Worm (Caenorhabditis elegans) whole organism, L4 larva: ENCODE measurements around the gene asb-1.

Source experiments
- F37D6.2 ChIP-seq: sonication (generic microtip); optimal IDR thresholded peaks from 2 replicates; lab custom pipeline; 2016; ENCODE audit warnings: mild to moderate bottlenecking, missing genetic modification characterization, missing compliant biosample characterization
- F49E8.2 ChIP-seq: sonication (generic microtip); optimal IDR thresholded peaks from 2 replicates; lab custom pipeline; 2016; ENCODE audit warnings: missing compliant biosample characterization, mild to moderate bottlenecking, missing genetic modification characterization, borderline replicate concordance
- R02D3.7 ChIP-seq: fragments of 150-350 bp; sonication (generic microtip); optimal IDR thresholded peaks from 3 replicates; lab custom pipeline; 2014; ENCODE audit warnings: missing biosample characterization, missing genetic modification characterization
- T20F7.1 ChIP-seq: fragments of 200-800 bp; sonication (Bioruptor generic); optimal IDR thresholded peaks from 2 replicates; lab custom pipeline; 2018; ENCODE audit warnings: mild to moderate bottlenecking, missing genetic modification characterization, missing compliant biosample characterization
- Y105C5A.15 ChIP-seq: fragments of 200-800 bp; sonication (Bioruptor generic); IDR thresholded peaks from 2 replicates; pipeline ENCODE4 v1.3.6; 2022; ENCODE audit warnings: missing genetic modification characterization, missing compliant biosample characterization
- ZK546.5 ChIP-seq, 2 experiments: sonication (generic microtip); optimal IDR thresholded peaks; 2 replicates each; lab custom pipeline; 2017; ENCODE audit warnings: missing biosample characterization in 2 of 2, missing genetic modification characterization in 2 of 2
- aha-1 ChIP-seq: fragments of 150-350 bp; peaks from one replicate; lab custom pipeline; 2014; ENCODE audit warnings: missing biosample characterization, missing genetic modification characterization
- aly-2 ChIP-seq: sonication (generic microtip); optimal IDR thresholded peaks from 2 replicates; lab custom pipeline; 2018; ENCODE audit warnings: missing biosample characterization, missing genetic modification characterization
- arid-1 ChIP-seq: fragments of 200-800 bp; sonication (Bioruptor generic); conservative IDR thresholded peaks from 2 replicates; pipeline ENCODE4 v1.3.6; 2022; ENCODE audit warnings: missing genetic modification reagents, missing genetic modification characterization, missing compliant biosample characterization
- ceh-28 ChIP-seq: fragments of 150-350 bp; optimal IDR thresholded peaks from 2 replicates; lab custom pipeline; 2014; ENCODE audit warnings: missing biosample characterization, missing genetic modification reagents, missing genetic modification characterization
- ceh-44 ChIP-seq: fragments of 200-800 bp; sonication (Bioruptor generic); IDR thresholded peaks from 2 replicates; pipeline ENCODE4 v1.3.6; 2022; ENCODE audit warnings: missing genetic modification reagents, missing genetic modification characterization, missing compliant biosample characterization
- ceh-62 ChIP-seq: sonication (generic microtip); optimal IDR thresholded peaks from 2 replicates; lab custom pipeline; 2017; ENCODE audit warnings: missing biosample characterization, missing genetic modification characterization
- cey-2 ChIP-seq: sonication (generic microtip); optimal IDR thresholded peaks from 3 replicates; lab custom pipeline; 2017; ENCODE audit warnings: missing genetic modification characterization, mild to moderate bottlenecking, missing compliant biosample characterization, antibody characterized with exemption, borderline replicate concordance; ENCODE audit not compliant: insufficient read depth
- daf-12 ChIP-seq: fragments of 150-350 bp; optimal IDR thresholded peaks from 2 replicates; lab custom pipeline; 2014; ENCODE audit warnings: missing biosample characterization, missing genetic modification reagents, missing genetic modification characterization
- daf-16 ChIP-seq, 3 experiments: sonication (generic microtip); optimal IDR thresholded peaks; 2 replicates each; lab custom pipeline; 2016 to 2017; ENCODE audit warnings: missing genetic modification characterization in 3 of 3, missing genetic modification reagents in 3 of 3, mild to moderate bottlenecking in 2 of 3, missing compliant biosample characterization in 2 of 3, missing biosample characterization in 1 of 3, moderate library complexity in 1 of 3
- dmd-6 ChIP-seq: fragments of 200-800 bp; sonication (Bioruptor generic); IDR thresholded peaks from 2 replicates; pipeline ENCODE4 v1.3.6; 2022; ENCODE audit warnings: missing genetic modification reagents, missing genetic modification characterization, missing compliant biosample characterization
- dpl-1 ChIP-seq: fragments of 150-350 bp; optimal IDR thresholded peaks from 2 replicates; lab custom pipeline; 2014; ENCODE audit warnings: missing biosample characterization, missing genetic modification reagents, missing genetic modification characterization
- duxl-1 ChIP-seq: sonication (generic microtip); optimal IDR thresholded peaks from 2 replicates; lab custom pipeline; 2016; ENCODE audit warnings: mild to moderate bottlenecking, missing genetic modification characterization, moderate library complexity, missing compliant biosample characterization; ENCODE audit not compliant: poor library complexity
- egl-27 ChIP-seq: sonication (generic microtip); optimal IDR thresholded peaks from 3 replicates; lab custom pipeline; 2017; ENCODE audit warnings: missing biosample characterization, missing genetic modification reagents, missing genetic modification characterization
- fos-1 ChIP-seq: fragments of 150-350 bp; optimal IDR thresholded peaks from 2 replicates; lab custom pipeline; 2014; ENCODE audit warnings: missing biosample characterization, missing genetic modification characterization
- gei-8 ChIP-seq: fragments of 200-800 bp; sonication (Bioruptor generic); optimal IDR thresholded peaks from 2 replicates; lab custom pipeline; 2018; ENCODE audit warnings: mild to moderate bottlenecking, missing genetic modification characterization, missing compliant biosample characterization
- hlh-11 ChIP-seq: fragments of 200-800 bp; sonication (Bioruptor generic); optimal IDR thresholded peaks from 2 replicates; lab custom pipeline; 2018; ENCODE audit warnings: mild to moderate bottlenecking, missing genetic modification characterization, missing compliant biosample characterization
- hlh-30 ChIP-seq: sonication (generic microtip); optimal IDR thresholded peaks from 2 replicates; lab custom pipeline; 2017; ENCODE audit warnings: antibody characterized with exemption, mild to moderate bottlenecking, missing genetic modification characterization, missing compliant biosample characterization; ENCODE audit not compliant: insufficient read depth
- hmg-1.1 ChIP-seq: fragments of 200-800 bp; sonication (Bioruptor generic); IDR thresholded peaks from 2 replicates; pipeline ENCODE4 v1.3.6; 2022; ENCODE audit warnings: missing genetic modification reagents, missing genetic modification characterization, missing compliant biosample characterization
- jun-1 ChIP-seq: fragments of 150-350 bp; optimal IDR thresholded peaks from 2 replicates; lab custom pipeline; 2014; ENCODE audit warnings: missing biosample characterization, missing genetic modification reagents, missing genetic modification characterization
- lsy-2 ChIP-seq, 2 experiments: fragments of 150-350 bp in 1 of 2; sonication (generic microtip) in 1 of 2; optimal IDR thresholded peaks; 2 replicates each; lab custom pipeline; 2014 to 2017; ENCODE audit warnings: missing biosample characterization in 2 of 2, missing genetic modification characterization in 2 of 2
- mes-2 ChIP-seq: sonication (generic microtip); optimal IDR thresholded peaks from 2 replicates; lab custom pipeline; 2016; ENCODE audit warnings: missing genotype, mild to moderate bottlenecking, missing genetic modification characterization, missing compliant biosample characterization; ENCODE audit not compliant: poor library complexity, severe bottlenecking
- mxl-3 ChIP-seq: fragments of 200-800 bp; sonication (Bioruptor generic); optimal IDR thresholded peaks from 2 replicates; lab custom pipeline; 2018; ENCODE audit warnings: mild to moderate bottlenecking, missing genetic modification characterization, missing compliant biosample characterization
- nhr-10 ChIP-seq: fragments of 150-350 bp; optimal IDR thresholded peaks from 2 replicates; lab custom pipeline; 2014; ENCODE audit warnings: missing biosample characterization, missing genetic modification characterization
- nhr-11 ChIP-seq: fragments of 150-350 bp; optimal IDR thresholded peaks from 2 replicates; lab custom pipeline; 2014; ENCODE audit warnings: missing biosample characterization, missing genetic modification characterization
- nhr-111 ChIP-seq: fragments of 200-800 bp; sonication (Bioruptor generic); optimal IDR thresholded peaks from 2 replicates; lab custom pipeline; 2018; ENCODE audit warnings: mild to moderate bottlenecking, missing genetic modification characterization, missing compliant biosample characterization
- nhr-25 ChIP-seq: sonication (generic microtip); optimal IDR thresholded peaks from 2 replicates; lab custom pipeline; 2017; ENCODE audit warnings: missing genetic modification characterization, mild to moderate bottlenecking, missing compliant biosample characterization, antibody characterized with exemption, moderate library complexity, borderline replicate concordance; ENCODE audit not compliant: insufficient read depth
- nhr-6 ChIP-seq: fragments of 150-350 bp; optimal IDR thresholded peaks from 2 replicates; lab custom pipeline; 2014; ENCODE audit warnings: missing biosample characterization, missing genetic modification characterization
- nhr-77 ChIP-seq: fragments of 150-350 bp; optimal IDR thresholded peaks from 2 replicates; lab custom pipeline; 2014; ENCODE audit warnings: missing biosample characterization, missing genetic modification characterization
- pqm-1 ChIP-seq: sonication (generic microtip); optimal IDR thresholded peaks from 2 replicates; lab custom pipeline; 2017; ENCODE audit warnings: missing biosample characterization, missing genetic modification characterization
- rbr-2 ChIP-seq: sonication (generic microtip); optimal IDR thresholded peaks from 2 replicates; lab custom pipeline; 2016; ENCODE audit warnings: missing genotype, missing genetic modification characterization, missing compliant biosample characterization
- saeg-2 ChIP-seq: fragments of 200-800 bp; sonication (Bioruptor generic); IDR thresholded peaks from 2 replicates; pipeline ENCODE4 v1.3.6; 2022; ENCODE audit warnings: missing genetic modification reagents, missing genetic modification characterization, missing compliant biosample characterization
- set-16 ChIP-seq: fragments of 200-800 bp; sonication (Bioruptor generic); IDR thresholded peaks from 2 replicates; pipeline ENCODE4 v1.3.6; 2022; ENCODE audit warnings: missing genetic modification reagents, missing genetic modification characterization, missing compliant biosample characterization
- snpc-4 ChIP-seq: fragments of 150-350 bp; optimal IDR thresholded peaks from 2 replicates; lab custom pipeline; 2014; ENCODE audit warnings: missing biosample characterization, missing genetic modification characterization
- spr-1 ChIP-seq: sonication (generic microtip); optimal IDR thresholded peaks from 2 replicates; lab custom pipeline; 2016; ENCODE audit warnings: mild to moderate bottlenecking, missing genetic modification characterization, missing compliant biosample characterization
- spr-3 ChIP-seq: fragments of 200-800 bp; sonication (Bioruptor generic); optimal IDR thresholded peaks from 2 replicates; lab custom pipeline; 2018; ENCODE audit warnings: mild to moderate bottlenecking, missing genetic modification characterization, missing compliant biosample characterization
- tag-97 ChIP-seq: fragments of 200-800 bp; sonication (Bioruptor generic); IDR thresholded peaks from 2 replicates; pipeline ENCODE4 v1.3.6; 2022; ENCODE audit warnings: missing genetic modification characterization, missing compliant biosample characterization
- unc-130 ChIP-seq: sonication (generic microtip); optimal IDR thresholded peaks from 2 replicates; lab custom pipeline; 2016; ENCODE audit warnings: missing genetic modification reagents, missing genetic modification characterization, missing compliant biosample characterization
- ztf-7 ChIP-seq: fragments of 150-350 bp; optimal IDR thresholded peaks from 2 replicates; lab custom pipeline; 2014; ENCODE audit warnings: missing biosample characterization, missing genetic modification characterization

asb-1 gene

DNA sequence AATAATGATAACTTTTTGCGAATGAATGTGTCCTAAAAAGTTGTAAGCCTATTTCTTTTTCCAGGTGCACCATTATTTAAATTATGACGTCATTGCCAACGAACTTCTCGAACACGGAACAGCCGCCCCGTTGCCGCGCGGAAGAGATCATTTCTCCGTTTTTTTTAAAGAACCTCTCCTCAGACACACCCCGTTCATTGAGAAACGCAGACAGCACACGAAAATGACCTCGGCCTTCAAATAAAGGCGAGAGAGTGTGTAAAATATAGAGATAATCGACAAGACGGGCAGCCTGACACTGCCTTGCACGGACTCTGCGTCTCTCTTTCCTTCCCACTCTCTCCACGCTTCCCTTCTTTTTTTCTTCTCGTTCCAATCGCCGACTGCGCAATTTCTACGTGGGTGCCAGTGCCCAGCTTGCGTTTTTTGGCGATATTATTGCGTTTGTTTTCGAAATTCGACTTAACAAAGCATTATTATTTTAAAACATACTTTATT is 35.2 kb downstream of the asb-1 start (continued):
- TF ChIP-seq daf-16 (GFP tag; optimal IDR thresholded peaks at IDR 0.05; lab: Kevin White, UChicago) (peak in 1 of 2 experiments; percentile 63), daf-16 (tag; optimal IDR thresholded peaks at IDR 0.05; lab: Kevin White, UChicago) (peak; percentile 53), spr-1 (tag; lab: Kevin White, UChicago) (peak; percentile 31), arid-1 (GFP tag; lab: Robert Waterston, UW) (peak; percentile 39), dpl-1 (peak; percentile 56), spr-3 (no peak), dmd-6 (GFP tag; lab: Robert Waterston, UW) (peak; percentile 64), F37D6.2 (tag; lab: Kevin White, UChicago) (peak; percentile 59), nhr-6 (tag; lab: Kevin White, UChicago) (no peak), fos-1 (tag; lab: Kevin White, UChicago) (no peak), Y105C5A.15 (GFP tag; lab: Robert Waterston, UW) (no peak), aha-1 (tag; lab: Kevin White, UChicago) (peak; percentile 95), gei-8 (peak; percentile 8), hlh-11 (tag; lab: Kevin White, UChicago) (peak; percentile 95), F49E8.2 (tag; lab: Kevin White, UChicago) (no peak)

DNA sequence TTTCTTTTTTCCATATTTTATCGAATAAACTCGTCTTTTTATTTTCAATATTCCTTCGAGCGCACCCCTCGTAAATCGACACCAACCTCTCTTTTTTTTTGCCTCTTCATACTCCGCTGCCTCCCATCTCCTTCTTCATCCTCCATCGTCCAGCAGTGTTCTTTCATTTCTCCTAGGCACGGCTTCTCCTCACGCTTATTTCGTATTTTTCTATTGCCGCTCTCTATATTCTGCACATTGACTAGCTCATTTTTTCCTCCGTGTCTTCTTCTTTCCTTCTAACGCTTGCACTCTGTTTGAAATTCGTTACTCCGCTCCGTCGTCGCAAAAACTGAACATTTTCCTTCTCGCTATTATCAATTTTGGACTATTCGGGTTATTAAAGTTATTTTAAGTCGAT is 40.3 kb downstream of the asb-1 start:
- TF ChIP-seq set-16 (GFP tag; lab: Robert Waterston, UW) = no peak
- no peak for TF ChIP-seq pqm-1 (tag; lab: Kevin White, UChicago)
- TF ChIP-seq unc-130 (GFP tag; lab: Kevin White, UChicago) = no peak
- TF ChIP-seq aly-2 (tag; lab: Kevin White, UChicago) = no peak
- no peak for TF ChIP-seq nhr-11 (tag; lab: Kevin White, UChicago)
- TF ChIP-seq tag-97 (GFP tag; lab: Robert Waterston, UW) = no peak
- no peak for TF ChIP-seq nhr-10
- no peak for TF ChIP-seq ztf-7 (tag; lab: Kevin White, UChicago)
- TF ChIP-seq lsy-2 (tag; optimal IDR thresholded peaks at IDR 0.05; lab: Kevin White, UChicago) = peak in 1 of 2 experiments; percentile 14
- TF ChIP-seq R02D3.7 (tag; lab: Kevin White, UChicago) = no peak
- TF ChIP-seq fos-1 (tag; lab: Kevin White, UChicago) = no peak
- no peak for TF ChIP-seq ceh-28 (tag; lab: Kevin White, UChicago)
- TF ChIP-seq saeg-2 (GFP tag; lab: Robert Waterston, UW) = no peak
- TF ChIP-seq hlh-30 (tag; lab: Kevin White, UChicago) = no peak
- TF ChIP-seq ceh-44 (GFP tag; lab: Robert Waterston, UW) = no peak
- no peak for TF ChIP-seq egl-27 (tag; lab: Kevin White, UChicago)
- TF ChIP-seq snpc-4 = no peak
- no peak for TF ChIP-seq jun-1 (tag; lab: Kevin White, UChicago)
- TF ChIP-seq ZK546.5 (tag; optimal IDR thresholded peaks at IDR 0.05; lab: Kevin White, UChicago) = no peak
- peak; percentile 31; the same call in 1 of the 2 replicates for TF ChIP-seq hmg-1.1 (GFP tag; lab: Robert Waterston, UW)
- TF ChIP-seq mxl-3 (GFP tag; lab: Kevin White, UChicago) = no peak
- peak; percentile 15 for TF ChIP-seq rbr-2
- TF ChIP-seq cey-2 (tag; lab: Kevin White, UChicago) = no peak

DNA sequence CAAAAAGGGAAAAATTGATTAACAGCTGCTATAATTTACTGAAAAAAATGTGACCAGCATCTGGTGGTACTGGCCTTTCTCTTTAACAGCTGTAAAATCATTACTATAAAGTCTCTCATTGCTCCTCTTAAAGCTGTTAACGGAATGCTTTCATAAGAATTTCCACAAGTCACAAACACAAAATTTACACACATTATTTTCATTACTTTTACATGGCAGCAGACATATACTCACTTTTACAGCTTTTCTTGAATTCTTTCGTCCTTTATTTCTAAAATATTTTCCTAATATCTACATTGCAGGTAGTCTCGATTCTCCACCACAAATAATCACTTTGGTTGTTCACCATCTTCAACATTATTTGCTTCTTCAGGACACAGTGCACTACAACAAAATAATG is 42.3 kb downstream of the asb-1 start, which contains the start of gene imph-1:
Gene imph-1 (plus strand): TSS at position 301 of the 400 bp plus-strand sequence.
- no peak for TF ChIP-seq daf-12 (tag; lab: Kevin White, UChicago)
- no peak for TF ChIP-seq arid-1 (GFP tag; lab: Robert Waterston, UW)
- no peak for TF ChIP-seq T20F7.1 (GFP tag; lab: Kevin White, UChicago)
- no peak for TF ChIP-seq egl-27 (tag; lab: Kevin White, UChicago)
- no peak for TF ChIP-seq saeg-2 (GFP tag; lab: Robert Waterston, UW)
- TF ChIP-seq jun-1 (tag; lab: Kevin White, UChicago) = no peak
- TF ChIP-seq duxl-1 (tag; lab: Kevin White, UChicago) = no peak
- TF ChIP-seq Y105C5A.15 (GFP tag; lab: Robert Waterston, UW) = no peak
- TF ChIP-seq ceh-62 = no peak
- no peak for TF ChIP-seq nhr-111
- no peak for TF ChIP-seq mes-2 (tag; lab: Kevin White, UChicago)
- no peak for TF ChIP-seq nhr-77 (tag; lab: Kevin White, UChicago)
- TF ChIP-seq unc-130 (GFP tag; lab: Kevin White, UChicago) = no peak
- no peak for TF ChIP-seq nhr-25
- no peak for TF ChIP-seq set-16 (GFP tag; lab: Robert Waterston, UW)
- TF ChIP-seq, all 104 proteins: peak for 0
